Fruit fly (Drosophila melanogaster) whole organism, embryonic: Measurements from ENCODE around the gene CG33723.
A peak's percentile ranks its signal among the peaks of the same experiment; 100 is the strongest.

ENCODE experiments used
- CG1024 ChIP-seq: fragments of 200-800 bp; sonication (Bioruptor generic); IDR thresholded peaks from 2 replicates; pipeline ENCODE4 v1.3.6; 2022; ENCODE audit warnings: missing biosample characterization, missing genetic modification characterization
- CG12236 ChIP-seq: fragments of 200-800 bp; sonication (Bioruptor generic); optimal IDR thresholded peaks from 2 replicates; lab custom pipeline; 2016; ENCODE audit warnings: missing biosample characterization, missing genetic modification characterization
- CG1233 ChIP-seq: fragments of 200-800 bp; sonication (Bioruptor generic); optimal IDR thresholded peaks from 4 replicates; lab custom pipeline; 2018; ENCODE audit warnings: missing biosample characterization, mild to moderate bottlenecking, missing genetic modification characterization
- CG1529 ChIP-seq: fragments of 200-800 bp; sonication (Bioruptor generic); optimal IDR thresholded peaks from 3 replicates; lab custom pipeline; 2018; ENCODE audit warnings: missing biosample characterization, missing genetic modification characterization
- CG16779 ChIP-seq: fragments of 200-800 bp; sonication (Bioruptor generic); IDR thresholded peaks from 2 replicates; pipeline ENCODE4 v1.3.6; 2022; ENCODE audit warnings: missing biosample characterization, missing genetic modification characterization
- CG16863 ChIP-seq: fragments of 200-800 bp; sonication (Bioruptor generic); optimal IDR thresholded peaks from 3 replicates; lab custom pipeline; 2016; ENCODE audit warnings: missing biosample characterization, missing genetic modification characterization
- CG31365 ChIP-seq: fragments of 200-800 bp; sonication (Bioruptor generic); optimal IDR thresholded peaks from 2 replicates; lab custom pipeline; 2018; ENCODE audit warnings: missing biosample characterization, mild to moderate bottlenecking, missing genetic modification characterization
- CG31388 ChIP-seq: fragments of 200-800 bp; sonication (Bioruptor generic); optimal IDR thresholded peaks from 2 replicates; lab custom pipeline; 2016; ENCODE audit warnings: missing biosample characterization, missing genetic modification characterization
- CG3163 ChIP-seq: fragments of 200-800 bp; sonication (Bioruptor generic); optimal IDR thresholded peaks from 3 replicates; lab custom pipeline; 2016; ENCODE audit warnings: missing biosample characterization, missing genetic modification characterization
- CG4404 ChIP-seq: fragments of 200-800 bp; sonication (Bioruptor generic); IDR thresholded peaks from 2 replicates; pipeline ENCODE4 v1.3.6; 2022; ENCODE audit warnings: missing biosample characterization, missing genetic modification characterization
- CG6654 ChIP-seq: fragments of 200-800 bp; sonication (Bioruptor generic); optimal IDR thresholded peaks from 2 replicates; lab custom pipeline; 2017; ENCODE audit warnings: missing biosample characterization, mild to moderate bottlenecking, missing genetic modification characterization
- CG6689 ChIP-seq: fragments of 200-800 bp; sonication (Bioruptor generic); IDR thresholded peaks from 2 replicates; pipeline ENCODE4 v1.3.6; 2022; ENCODE audit warnings: missing biosample characterization, missing genetic modification characterization
- CG7372 ChIP-seq: fragments of 200-800 bp; sonication (Bioruptor generic); IDR thresholded peaks from 2 replicates; pipeline ENCODE4 v1.3.6; 2022; ENCODE audit warnings: missing biosample characterization, missing genetic modification characterization
- CG8478 ChIP-seq: fragments of >200 bp; optimal IDR thresholded peaks from 2 replicates; lab custom pipeline; 2018
- CG9817 ChIP-seq: fragments of 200-800 bp; sonication (Bioruptor generic); optimal IDR thresholded peaks from 2 replicates; lab custom pipeline; 2018; ENCODE audit warnings: missing biosample characterization, mild to moderate bottlenecking, missing genetic modification characterization, moderate library complexity
- Dfd ChIP-seq, 2 experiments: fragments of >200 bp; optimal IDR thresholded peaks; 2 replicates each; lab custom pipeline; 2017; ENCODE audit warnings: missing biosample characterization in 2 of 2, missing genetic modification characterization in 2 of 2
- Dll ChIP-seq: fragments of 200-800 bp; sonication (Bioruptor generic); IDR thresholded peaks from 4 replicates; pipeline ENCODE4 v1.3.6; 2022; ENCODE audit warnings: missing biosample characterization, missing genetic modification characterization; ENCODE audit not compliant: partially characterized antibody
- E2f1 ChIP-seq: fragments of 200-800 bp; sonication (Bioruptor generic); IDR thresholded peaks from 2 replicates; pipeline ENCODE4 v1.3.6; 2022; ENCODE audit warnings: missing biosample characterization, missing genetic modification characterization
- Elba2 ChIP-seq: fragments of 200-800 bp; sonication (Bioruptor generic); optimal IDR thresholded peaks from 3 replicates; lab custom pipeline; 2016; ENCODE audit warnings: missing biosample characterization, missing genetic modification characterization
- Ets97D ChIP-seq: fragments of 200-800 bp; sonication (Bioruptor generic); optimal IDR thresholded peaks from 3 replicates; lab custom pipeline; 2016; ENCODE audit warnings: missing biosample characterization, missing genetic modification characterization
- Fer1 ChIP-seq: fragments of 200-800 bp; sonication (Bioruptor generic); optimal IDR thresholded peaks from 2 replicates; lab custom pipeline; 2017; ENCODE audit warnings: missing biosample characterization, mild to moderate bottlenecking, missing genetic modification characterization
- Hey ChIP-seq: fragments of 200-800 bp; sonication (Bioruptor generic); optimal IDR thresholded peaks from 3 replicates; lab custom pipeline; 2018; ENCODE audit warnings: missing biosample characterization, mild to moderate bottlenecking, missing genetic modification characterization
- Hmx ChIP-seq: fragments of 200-800 bp; sonication (Bioruptor generic); optimal IDR thresholded peaks from 2 replicates; lab custom pipeline; 2016; ENCODE audit warnings: missing biosample characterization, missing genetic modification characterization
- Hsf ChIP-seq: fragments of 200-800 bp; sonication (Bioruptor generic); optimal IDR thresholded peaks from 3 replicates; lab custom pipeline; 2016; ENCODE audit warnings: missing biosample characterization, missing genetic modification characterization
- Mad ChIP-seq: fragments of 200-800 bp; sonication (Bioruptor generic); optimal IDR thresholded peaks from 2 replicates; lab custom pipeline; 2016; ENCODE audit warnings: missing biosample characterization, missing genetic modification characterization
- Rfx ChIP-seq: fragments of 200-800 bp; sonication (Bioruptor generic); IDR thresholded peaks from 2 replicates; pipeline ENCODE4 v1.3.6; 2022; ENCODE audit warnings: missing biosample characterization, missing genetic modification characterization
- Sox100B ChIP-seq: fragments of 200-800 bp; sonication (Bioruptor generic); optimal IDR thresholded peaks from 3 replicates; lab custom pipeline; 2018; ENCODE audit warnings: missing biosample characterization, mild to moderate bottlenecking, missing genetic modification characterization
- Sry-β ChIP-seq: fragments of 200-800 bp; sonication (Bioruptor generic); optimal IDR thresholded peaks from 2 replicates; lab custom pipeline; 2018; ENCODE audit warnings: missing biosample characterization, mild to moderate bottlenecking, missing genetic modification characterization, moderate library complexity
- Taf1 ChIP-seq: fragments of 200-800 bp; sonication (Bioruptor generic); IDR thresholded peaks from 2 replicates; pipeline ENCODE4 v1.3.6; 2022; ENCODE audit warnings: missing biosample characterization, missing genetic modification characterization
- Xbp1 ChIP-seq: fragments of 200-800 bp; sonication (Bioruptor generic); optimal IDR thresholded peaks from 3 replicates; lab custom pipeline; 2016; ENCODE audit warnings: missing biosample characterization, mild to moderate bottlenecking, missing genetic modification characterization
- ab ChIP-seq: fragments of 200-800 bp; sonication (Bioruptor generic); optimal IDR thresholded peaks from 2 replicates; lab custom pipeline; 2016; ENCODE audit warnings: missing biosample characterization, missing genetic modification characterization
- ato ChIP-seq: fragments of 200-800 bp; sonication (Bioruptor generic); IDR thresholded peaks from 2 replicates; pipeline ENCODE4 v1.3.6; 2022; ENCODE audit warnings: missing biosample characterization, missing genetic modification characterization; ENCODE audit not compliant: partially characterized antibody
- cad ChIP-seq: fragments of >200 bp; optimal IDR thresholded peaks from 2 replicates; lab custom pipeline; 2017; ENCODE audit warnings: missing biosample characterization, missing genetic modification characterization
- ci ChIP-seq: fragments of 200-800 bp; sonication (Bioruptor generic); IDR thresholded peaks from 3 replicates; pipeline ENCODE4 v1.3.6; 2022; ENCODE audit warnings: missing biosample characterization, missing genetic modification characterization
- dm ChIP-seq: fragments of 200-800 bp; sonication (Bioruptor generic); optimal IDR thresholded peaks from 3 replicates; lab custom pipeline; 2016; ENCODE audit warnings: missing biosample characterization, missing genetic modification characterization
- fd64A ChIP-seq: fragments of 200-800 bp; sonication (Bioruptor generic); optimal IDR thresholded peaks from 3 replicates; lab custom pipeline; 2018; ENCODE audit warnings: missing biosample characterization, mild to moderate bottlenecking, missing genetic modification characterization
- gce ChIP-seq: fragments of 200-800 bp; sonication (Bioruptor generic); IDR thresholded peaks from 3 replicates; pipeline ENCODE4 v1.3.6; 2022; ENCODE audit warnings: missing biosample characterization, missing genetic modification characterization
- gt ChIP-seq: fragments of 200-800 bp; sonication (Bioruptor generic); IDR thresholded peaks from 2 replicates; pipeline ENCODE4 v1.3.6; 2022; ENCODE audit warnings: missing biosample characterization, missing genetic modification characterization
- hbn ChIP-seq: fragments of 200-800 bp; sonication (Bioruptor generic); IDR thresholded peaks from 2 replicates; pipeline ENCODE4 v1.3.6; 2022; ENCODE audit warnings: missing biosample characterization, missing genetic modification characterization; ENCODE audit not compliant: partially characterized antibody
- hth ChIP-seq: fragments of >200 bp; optimal IDR thresholded peaks from 2 replicates; lab custom pipeline; 2017; ENCODE audit warnings: inconsistent platforms
- kay ChIP-seq: fragments of 200-800 bp; sonication (Bioruptor generic); optimal IDR thresholded peaks from 2 replicates; lab custom pipeline; 2016; ENCODE audit warnings: missing biosample characterization, missing genetic modification characterization
- nerfin-1 ChIP-seq: fragments of 200-800 bp; sonication (Bioruptor generic); optimal IDR thresholded peaks from 3 replicates; lab custom pipeline; 2019; ENCODE audit warnings: missing biosample characterization, mild to moderate bottlenecking, missing genetic modification characterization, moderate library complexity
- oc ChIP-seq: fragments of 200-800 bp; sonication (Bioruptor generic); optimal IDR thresholded peaks from 2 replicates; lab custom pipeline; 2018; ENCODE audit warnings: missing biosample characterization, mild to moderate bottlenecking, missing genetic modification characterization, moderate library complexity
- org-1 ChIP-seq: fragments of 200-800 bp; sonication (Bioruptor generic); optimal IDR thresholded peaks from 2 replicates; lab custom pipeline; 2017; ENCODE audit warnings: missing biosample characterization, missing genetic modification characterization
- otp ChIP-seq: fragments of 200-800 bp; sonication (Bioruptor generic); IDR thresholded peaks from 3 replicates; pipeline ENCODE4, ENCODE4 v1.3.6; 2022; ENCODE audit warnings: missing biosample characterization, missing genetic modification characterization
- repo ChIP-seq: fragments of 200-800 bp; sonication (Bioruptor generic); optimal IDR thresholded peaks from 2 replicates; lab custom pipeline; 2016; ENCODE audit warnings: missing biosample characterization, missing genetic modification characterization
- ro ChIP-seq: fragments of 200-800 bp; sonication (Bioruptor generic); IDR thresholded peaks from 2 replicates; pipeline ENCODE4 v1.3.6; 2022; ENCODE audit warnings: missing biosample characterization, missing genetic modification characterization
- run ChIP-seq: fragments of 200-800 bp; sonication (Bioruptor generic); optimal IDR thresholded peaks from 3 replicates; lab custom pipeline; 2018; ENCODE audit warnings: missing biosample characterization, mild to moderate bottlenecking, missing genetic modification characterization
- sisA ChIP-seq: fragments of 200-800 bp; sonication (Bioruptor generic); IDR thresholded peaks from 2 replicates; pipeline ENCODE4 v1.3.6; 2022; ENCODE audit warnings: missing biosample characterization, missing genetic modification characterization
- stwl ChIP-seq: fragments of 200-800 bp; sonication (Bioruptor generic); optimal IDR thresholded peaks from 3 replicates; lab custom pipeline; 2018; ENCODE audit warnings: missing biosample characterization, mild to moderate bottlenecking, missing genetic modification characterization, moderate library complexity
- toy ChIP-seq: fragments of 200-800 bp; sonication (Bioruptor generic); IDR thresholded peaks from 2 replicates; pipeline ENCODE4 v1.3.6; 2022; ENCODE audit warnings: missing biosample characterization, missing genetic modification characterization
- wor ChIP-seq: fragments of 200-800 bp; sonication (Bioruptor generic); IDR thresholded peaks from 2 replicates; pipeline ENCODE4 v1.3.6; 2022; ENCODE audit warnings: missing biosample characterization, missing genetic modification characterization
- zfh2 ChIP-seq: fragments of 200-800 bp; sonication (Bioruptor generic); optimal IDR thresholded peaks from 2 replicates; lab custom pipeline; 2016; ENCODE audit warnings: missing biosample characterization, missing genetic modification characterization

Gene CG33723

DNA sequence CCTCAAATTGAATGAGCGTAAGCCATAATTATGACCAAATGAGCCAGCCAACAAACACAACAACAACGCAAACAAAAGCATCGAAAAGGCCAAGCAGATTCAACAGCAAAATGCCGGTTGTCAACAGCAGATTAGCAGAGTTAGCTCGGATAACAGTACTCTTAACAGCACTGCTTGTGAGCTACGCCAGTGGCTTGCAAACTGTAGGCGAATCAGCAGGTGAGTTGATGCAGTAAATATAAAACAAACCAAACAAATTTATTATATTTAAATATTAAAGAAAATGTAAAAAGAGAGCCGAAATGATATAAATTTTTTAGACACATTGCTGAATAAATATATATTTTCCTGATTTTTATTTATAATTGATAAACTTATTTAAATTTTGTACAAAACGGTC lies 19.9 kb downstream of the CG33723 start:
- TF ChIP-seq Hmx (GFP tag; lab: Kevin White, UChicago) (no peak), CG31388 (no peak), gt (GFP tag; lab: Robert Waterston, UW) (no peak), zfh2 (no peak), CG1024 (GFP tag; lab: Robert Waterston, UW) (no peak), CG12236 (GFP tag; lab: Kevin White, UChicago) (no peak), Ets97D (GFP tag; lab: Kevin White, UChicago) (no peak), oc (peak; percentile 20), CG6654 (GFP tag; lab: Kevin White, UChicago) (peak; percentile 91), cad (GFP tag; lab: Kevin White, UChicago) (peak; percentile 4), CG6689 (GFP tag; lab: Robert Waterston, UW) (no peak), stwl (tag; lab: Kevin White, UChicago) (peak; percentile 39)

DNA sequence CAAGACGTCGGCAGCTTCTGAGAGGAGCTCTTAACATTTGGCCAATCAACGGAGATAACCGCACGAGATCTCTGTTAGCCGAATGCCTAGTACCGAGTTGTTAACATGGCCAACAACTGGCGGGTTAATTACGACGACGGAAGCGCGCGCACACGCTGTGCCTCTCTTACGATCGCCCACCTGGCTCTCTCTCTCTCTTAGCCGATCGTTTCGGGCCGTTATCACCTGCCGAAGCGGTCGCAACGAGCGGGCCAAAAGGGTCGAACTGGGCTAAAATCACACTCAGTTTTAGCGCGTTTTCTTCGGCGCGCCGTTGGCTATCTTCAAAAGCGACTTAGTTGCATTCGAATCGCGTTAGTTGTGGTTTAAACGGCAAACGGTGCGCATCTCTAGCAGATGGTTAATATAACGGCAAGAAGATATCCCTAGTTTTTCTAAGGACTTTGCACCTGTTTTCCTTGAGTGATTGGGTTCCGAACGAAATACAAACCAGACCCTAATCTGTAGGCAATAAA lies 24.2 kb downstream of the CG33723 start, which contains the start of gene Mco1:
Gene Mco1, plus strand, starts transcription at position 345 of the 515 bp plus-strand sequence.
- no peak for TF ChIP-seq Rfx (GFP tag; lab: Robert Waterston, UW)
- TF ChIP-seq CG1529 (GFP tag; lab: Kevin White, UChicago), result no peak
- TF ChIP-seq CG3163, result peak; percentile 79
- no peak for TF ChIP-seq nerfin-1 (tag; lab: Kevin White, UChicago)
- TF ChIP-seq ato (GFP tag; lab: Robert Waterston, UW), result 0 out of 2 replicates have a peak, but pooled peaks have one; percentile 11
- TF ChIP-seq ci (GFP tag; lab: Robert Waterston, UW), result 0 out of 3 replicates have a peak, but pooled peaks have one; percentile 17
- no peak for TF ChIP-seq Taf1 (GFP tag; lab: Robert Waterston, UW)
- TF ChIP-seq ro, result no peak
- no peak for TF ChIP-seq fd64A (GFP tag; lab: Kevin White, UChicago)
- no peak for TF ChIP-seq CG9817 (tag; lab: Kevin White, UChicago)
- no peak for TF ChIP-seq Sox100B
- TF ChIP-seq Mad (GFP tag; lab: Kevin White, UChicago), result no peak
- no peak for TF ChIP-seq CG1233
- no peak for TF ChIP-seq gce (GFP tag; lab: Robert Waterston, UW)
- no peak for TF ChIP-seq Dll (GFP tag; lab: Robert Waterston, UW)
- no peak for TF ChIP-seq wor (GFP tag; lab: Robert Waterston, UW)
- TF ChIP-seq hbn, result no peak
- TF ChIP-seq run (tag; lab: Kevin White, UChicago), result no peak
- no peak for TF ChIP-seq kay (GFP tag; lab: Kevin White, UChicago)
- TF ChIP-seq Hsf (GFP tag; lab: Kevin White, UChicago), result no peak
- TF ChIP-seq CG8478 (lab: Kevin White, UChicago), result no peak
- TF ChIP-seq hth, result no peak
- TF ChIP-seq CG4404 (GFP tag; lab: Robert Waterston, UW), result no peak
- TF ChIP-seq CG7372, result no peak
- TF ChIP-seq E2f1 (GFP tag; lab: Robert Waterston, UW), result no peak
- TF ChIP-seq Elba2 (GFP tag; lab: Kevin White, UChicago), result no peak
- TF ChIP-seq toy (GFP tag; lab: Robert Waterston, UW), result no peak
- no peak for TF ChIP-seq org-1
- TF ChIP-seq sisA (GFP tag; lab: Robert Waterston, UW), result no peak
- 0 out of 3 replicates have a peak, but pooled peaks have one; percentile 6 for TF ChIP-seq otp (GFP tag; lab: Robert Waterston, UW)
- TF ChIP-seq repo (GFP tag; lab: Kevin White, UChicago), result no peak
- no peak for TF ChIP-seq ab
- no peak for TF ChIP-seq Sry-β (GFP tag; lab: Kevin White, UChicago)
- no peak for TF ChIP-seq CG31365 (tag; lab: Kevin White, UChicago)
- TF ChIP-seq Xbp1, result no peak
- TF ChIP-seq CG16863 (GFP tag; lab: Kevin White, UChicago), result no peak
- no peak for TF ChIP-seq Hey (tag; lab: Kevin White, UChicago)
- no peak for TF ChIP-seq CG16779 (GFP tag; lab: Robert Waterston, UW)
- TF ChIP-seq Fer1 (GFP tag; lab: Kevin White, UChicago), result no peak
- TF ChIP-seq dm, result no peak
- no peak for TF ChIP-seq Dfd (GFP tag; optimal IDR thresholded peaks at IDR 0.05; lab: Kevin White, UChicago)
